Worm (Caenorhabditis elegans): Measurements from ENCODE around the gene K07C5.3.

ce11 chrV:10379761-10380160 is 36.9 kb downstream of the K07C5.3 start:
- TF ChIP-seq lin-15B (tag; optimal IDR thresholded peaks at IDR 0.05) (no peak), elt-3 (tag; optimal IDR thresholded peaks at IDR 0.05) (no peak), ZK546.5 (tag; optimal IDR thresholded peaks at IDR 0.05) (no peak), aly-2 (tag; optimal IDR thresholded peaks at IDR 0.05) (no peak), nhr-25 (tag; optimal IDR thresholded peaks at IDR 0.05) (no peak), zag-1 (tag; optimal IDR thresholded peaks at IDR 0.05) (no peak), jun-1 (tag; optimal IDR thresholded peaks at IDR 0.05) (no peak), nhr-237 (tag; optimal IDR thresholded peaks at IDR 0.05) (no peak), elt-1 (tag; optimal IDR thresholded peaks at IDR 0.05) (no peak), nhr-28 (tag; optimal IDR thresholded peaks at IDR 0.05) (no peak), unc-62 (GFP tag; optimal IDR thresholded peaks at IDR 0.05) (no peak), ama-1 (optimal IDR thresholded peaks at IDR 0.05) (no peak), pha-4 (tag; optimal IDR thresholded peaks at IDR 0.05) (no peak)
